Fruit fly (Drosophila melanogaster) whole organism, pupa: Measurements from ENCODE around the gene Bmcp.
A peak's percentile ranks its signal among the peaks of the same experiment; 100 is the strongest.

Experiments
- CG10348 ChIP-seq: fragments of 200-800 bp; sonication (Bioruptor generic); IDR thresholded peaks from 2 replicates; pipeline ENCODE4 v1.3.6; 2022; ENCODE audit warnings: missing biosample characterization, missing genetic modification characterization
- CG12605 ChIP-seq: fragments of 200-800 bp; sonication (Bioruptor generic); IDR thresholded peaks from 2 replicates; pipeline ENCODE4 v1.3.6; 2022; ENCODE audit warnings: missing biosample characterization, missing genetic modification characterization
- CG13204 ChIP-seq: fragments of 200-800 bp; sonication (Bioruptor generic); optimal IDR thresholded peaks from 2 replicates; lab custom pipeline; 2018; ENCODE audit warnings: missing biosample characterization, mild to moderate bottlenecking, missing genetic modification characterization, moderate library complexity
- CG14655 ChIP-seq: fragments of 200-800 bp; sonication (Bioruptor generic); optimal IDR thresholded peaks from 3 replicates; lab custom pipeline; 2017; ENCODE audit warnings: mild to moderate bottlenecking, missing biosample characterization, missing genetic modification reagents, missing genetic modification characterization
- CG15710 ChIP-seq: fragments of 200-800 bp; sonication (Bioruptor generic); optimal IDR thresholded peaks from 2 replicates; lab custom pipeline; 2018; ENCODE audit warnings: missing biosample characterization, mild to moderate bottlenecking, missing genetic modification characterization, moderate library complexity
- CG17806 ChIP-seq: fragments of 200-800 bp; sonication (Bioruptor generic); optimal IDR thresholded peaks from 2 replicates; lab custom pipeline; 2018; ENCODE audit warnings: missing biosample characterization, mild to moderate bottlenecking, missing genetic modification characterization, moderate library complexity
- CG32121 ChIP-seq: fragments of 200-800 bp; sonication (Bioruptor generic); IDR thresholded peaks from 2 replicates; pipeline ENCODE4 v1.3.6; 2022; ENCODE audit warnings: missing biosample characterization, missing genetic modification characterization
- CG34367 ChIP-seq: fragments of 200-800 bp; sonication (Bioruptor generic); optimal IDR thresholded peaks from 2 replicates; lab custom pipeline; 2018; ENCODE audit warnings: missing biosample characterization, mild to moderate bottlenecking, missing genetic modification characterization
- CG4496 ChIP-seq: fragments of 200-800 bp; sonication (Bioruptor generic); IDR thresholded peaks from 3 replicates; pipeline ENCODE4 v1.3.6; 2022; ENCODE audit warnings: missing biosample characterization, missing genetic modification characterization
- CG8159 ChIP-seq: fragments of 200-800 bp; sonication (Bioruptor generic); optimal IDR thresholded peaks from 3 replicates; lab custom pipeline; 2018; ENCODE audit warnings: missing biosample characterization, mild to moderate bottlenecking, missing genetic modification characterization, moderate library complexity
- CG8301 ChIP-seq: fragments of 200-800 bp; sonication (Bioruptor generic); optimal IDR thresholded peaks from 2 replicates; lab custom pipeline; 2018; ENCODE audit warnings: missing biosample characterization, mild to moderate bottlenecking, missing genetic modification characterization
- CG9948 ChIP-seq: fragments of 200-800 bp; sonication (Bioruptor generic); optimal IDR thresholded peaks from 2 replicates; lab custom pipeline; 2018; ENCODE audit warnings: missing biosample characterization, mild to moderate bottlenecking, missing genetic modification characterization, moderate library complexity
- D1 ChIP-seq: fragments of 200-800 bp; sonication (Bioruptor generic); optimal IDR thresholded peaks from 2 replicates; lab custom pipeline; 2018; ENCODE audit warnings: missing biosample characterization, mild to moderate bottlenecking, missing genetic modification characterization, moderate library complexity
- EcR ChIP-seq: fragments of 200-800 bp; sonication (Bioruptor generic); optimal IDR thresholded peaks from 3 replicates; lab custom pipeline; 2019; ENCODE audit warnings: missing biosample characterization, missing genetic modification characterization, mild to moderate bottlenecking, moderate library complexity, missing genetic modification reagents
- Ets98B ChIP-seq: fragments of 200-800 bp; sonication (Bioruptor generic); IDR thresholded peaks from 2 replicates; pipeline ENCODE4 v1.3.6; 2022; ENCODE audit warnings: missing biosample characterization, missing genetic modification characterization
- Pif1A ChIP-seq: fragments of 200-800 bp; sonication (Bioruptor generic); optimal IDR thresholded peaks from 3 replicates; lab custom pipeline; 2016; ENCODE audit warnings: missing biosample characterization, missing genetic modification characterization
- Pif1B ChIP-seq: fragments of 200-800 bp; sonication (Bioruptor generic); optimal IDR thresholded peaks from 3 replicates; lab custom pipeline; 2016; ENCODE audit warnings: missing biosample characterization, missing genetic modification characterization
- Snoo ChIP-seq: fragments of 200-800 bp; sonication (Bioruptor generic); optimal IDR thresholded peaks from 3 replicates; lab custom pipeline; 2017; ENCODE audit warnings: missing biosample characterization, mild to moderate bottlenecking, missing genetic modification characterization, inconsistent platforms
- fd96Ca ChIP-seq: fragments of 200-800 bp; sonication (Bioruptor generic); IDR thresholded peaks from 3 replicates; pipeline ENCODE4 v1.3.6; 2022; ENCODE audit warnings: missing biosample characterization, missing genetic modification characterization
- gl ChIP-seq: fragments of 200-800 bp; sonication (Bioruptor generic); optimal IDR thresholded peaks from 2 replicates; lab custom pipeline; 2018; ENCODE audit warnings: missing biosample characterization, mild to moderate bottlenecking, missing genetic modification characterization
- rn ChIP-seq: fragments of 200-800 bp; sonication (Bioruptor generic); IDR thresholded peaks from 2 replicates; pipeline ENCODE4 v1.3.6; 2022; ENCODE audit warnings: missing biosample characterization, missing genetic modification characterization

Bmcp gene

DNA sequence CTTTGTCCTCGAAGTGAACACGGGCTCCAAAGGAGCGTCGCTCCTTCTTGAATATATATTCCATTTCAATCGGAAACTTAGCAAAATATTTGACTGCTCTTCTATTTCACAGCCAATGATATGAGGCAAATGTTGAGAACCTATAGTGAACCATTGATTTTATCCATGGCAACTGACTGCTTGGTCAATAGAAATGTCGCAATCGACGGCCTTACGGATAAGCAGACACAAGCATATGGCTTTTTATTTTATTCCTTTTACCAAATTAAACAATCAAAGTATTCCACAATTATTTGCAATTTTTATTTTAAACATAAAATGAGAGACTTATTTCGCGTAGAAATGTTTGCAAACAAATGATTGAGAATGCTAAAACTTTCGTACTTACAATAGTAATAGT, 21.6 kb upstream of the Bmcp start, which contains the start of gene Dnai2:
TSS of gene Dnai2 (minus strand) at position 101 of the 400 bp plus-strand sequence.
- TF ChIP-seq CG8301 (tag; lab: Kevin White, UChicago) (no peak), CG14655 (GFP tag; lab: Kevin White, UChicago) (no peak), CG8159 (tag; lab: Kevin White, UChicago) (no peak), CG9948 (tag; lab: Kevin White, UChicago) (no peak), Ets98B (GFP tag; lab: Robert Waterston, UW) (no peak), gl (tag; lab: Kevin White, UChicago) (no peak), CG15710 (tag; lab: Kevin White, UChicago) (no peak), CG34367 (tag; lab: Kevin White, UChicago) (no peak), Snoo (tag; lab: Kevin White, UChicago) (no peak), fd96Ca (GFP tag; lab: Robert Waterston, UW) (no peak)

- TF ChIP-seq CG14655 (GFP tag; lab: Kevin White, UChicago) (peak; percentile 21), CG8301 (tag; lab: Kevin White, UChicago) (peak; percentile 3), fd96Ca (GFP tag; lab: Robert Waterston, UW) (0 out of 3 replicates have a peak, but pooled peaks have one; percentile 6), CG32121 (GFP tag; lab: Robert Waterston, UW) (peak; percentile 52), CG4496 (GFP tag; lab: Robert Waterston, UW) (peak; percentile 45; the same call in 1 of the 3 replicates), Pif1B (GFP tag; lab: Kevin White, UChicago) (no peak), CG9948 (tag; lab: Kevin White, UChicago) (no peak), Ets98B (GFP tag; lab: Robert Waterston, UW) (peak; percentile 45)
Measured at dm6 chr3L:11701649-11702048, 19.1 kb upstream of the Bmcp start.

- no peak for TF ChIP-seq Snoo (tag; lab: Kevin White, UChicago)
- peak; percentile 74 for TF ChIP-seq EcR (GFP tag; lab: Kevin White, UChicago)
Measured at dm6 chr3L:11703579-11703978, 17.2 kb upstream of the Bmcp start.

DNA sequence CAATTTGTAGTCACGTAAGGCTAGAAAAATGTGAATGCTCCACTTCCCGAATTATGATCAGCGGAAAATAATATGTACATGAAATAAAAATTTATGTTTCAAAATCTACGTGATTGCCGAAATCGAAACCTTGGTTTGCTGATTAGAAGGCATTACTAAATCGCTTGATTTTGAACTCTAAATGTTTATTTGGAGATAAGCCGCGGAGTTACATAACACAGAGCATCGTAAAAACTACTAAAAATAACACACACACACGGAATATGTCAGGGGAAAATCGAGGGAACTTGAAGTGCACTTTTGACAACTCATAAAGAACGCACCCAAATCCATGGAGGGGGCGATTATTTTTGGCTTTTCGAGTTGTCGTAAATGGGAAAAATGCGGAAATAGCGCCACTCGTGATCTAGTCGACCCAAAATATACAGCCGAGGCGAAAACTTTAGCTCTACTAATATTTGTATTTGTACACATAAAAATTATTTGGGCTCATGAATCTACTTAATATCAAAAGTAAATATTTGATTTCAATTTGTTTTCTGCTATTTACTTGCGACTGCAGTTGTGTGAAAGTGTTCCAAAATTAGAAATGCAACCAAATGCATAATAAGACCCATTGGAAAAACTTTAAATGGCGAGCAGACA, 15.7 kb upstream of the Bmcp start:
- no peak for TF ChIP-seq CG9948 (tag; lab: Kevin White, UChicago)

DNA sequence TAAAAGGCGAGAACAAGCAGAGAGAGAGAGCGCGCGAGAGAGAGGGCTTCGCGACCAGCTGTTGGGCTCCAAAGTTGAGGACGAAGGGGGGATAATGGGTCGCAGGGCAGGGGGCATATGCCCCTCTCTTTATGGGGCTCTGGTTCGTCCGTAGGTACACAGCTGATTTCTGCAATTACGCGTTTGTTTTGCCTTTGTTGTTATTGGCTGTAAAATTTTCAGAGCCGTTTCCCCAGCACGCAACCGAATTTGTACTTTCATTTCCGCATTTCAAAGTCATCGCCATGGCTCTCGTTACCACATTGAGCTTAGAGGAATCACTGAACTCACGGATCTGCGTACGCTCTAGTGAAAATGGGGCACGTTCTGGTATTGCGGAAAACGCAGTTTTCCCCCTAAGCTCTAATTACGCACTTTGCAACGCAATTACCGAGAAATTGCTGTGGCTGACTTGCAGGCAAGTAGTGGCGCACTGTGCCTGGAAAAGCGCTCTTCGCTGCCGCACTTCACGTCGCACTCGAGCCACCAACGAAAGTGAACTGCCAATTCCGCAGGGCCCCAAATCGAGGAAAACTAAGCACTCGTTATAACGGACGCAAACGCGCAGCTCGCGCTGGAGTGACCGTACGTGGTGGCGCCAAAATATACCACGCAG, 12.6 kb upstream of the Bmcp start, which contains the start of gene CG11658:
TSS of gene CG11658 (minus strand) at position 576 of the 655 bp plus-strand sequence.
- TF ChIP-seq CG10348 (GFP tag; lab: Robert Waterston, UW), result no peak
- TF ChIP-seq EcR (GFP tag; lab: Kevin White, UChicago), result peak; percentile 58
- peak; percentile 52 for TF ChIP-seq gl (tag; lab: Kevin White, UChicago)
- peak; percentile 87 for TF ChIP-seq CG12605 (GFP tag; lab: Robert Waterston, UW)
- TF ChIP-seq CG9948 (tag; lab: Kevin White, UChicago), result no peak
- TF ChIP-seq CG8301 (tag; lab: Kevin White, UChicago), result no peak
- no peak for TF ChIP-seq CG17806 (tag; lab: Kevin White, UChicago)
- TF ChIP-seq CG13204 (GFP tag; lab: Kevin White, UChicago), result peak; percentile 50
- no peak for TF ChIP-seq CG34367 (tag; lab: Kevin White, UChicago)
- no peak for TF ChIP-seq D1 (tag; lab: Kevin White, UChicago)
- no peak for TF ChIP-seq CG8159 (tag; lab: Kevin White, UChicago)
- TF ChIP-seq Snoo (tag; lab: Kevin White, UChicago), result no peak
- no peak for TF ChIP-seq CG14655 (GFP tag; lab: Kevin White, UChicago)
- peak; percentile 48 for TF ChIP-seq Pif1B (GFP tag; lab: Kevin White, UChicago)
- TF ChIP-seq fd96Ca (GFP tag; lab: Robert Waterston, UW), result peak; percentile 37; the same call in 1 of the 3 replicates
- peak; percentile 57 for TF ChIP-seq Ets98B (GFP tag; lab: Robert Waterston, UW)
- TF ChIP-seq rn (GFP tag; lab: Robert Waterston, UW), result no peak
- no peak for TF ChIP-seq CG15710 (tag; lab: Kevin White, UChicago)
- peak; percentile 25 for TF ChIP-seq Pif1A
- peak; percentile 58; the same call in 2 of the 3 replicates for TF ChIP-seq CG4496 (GFP tag; lab: Robert Waterston, UW)
- peak; percentile 42; the same call in 1 of the 2 replicates for TF ChIP-seq CG32121 (GFP tag; lab: Robert Waterston, UW)

DNA sequence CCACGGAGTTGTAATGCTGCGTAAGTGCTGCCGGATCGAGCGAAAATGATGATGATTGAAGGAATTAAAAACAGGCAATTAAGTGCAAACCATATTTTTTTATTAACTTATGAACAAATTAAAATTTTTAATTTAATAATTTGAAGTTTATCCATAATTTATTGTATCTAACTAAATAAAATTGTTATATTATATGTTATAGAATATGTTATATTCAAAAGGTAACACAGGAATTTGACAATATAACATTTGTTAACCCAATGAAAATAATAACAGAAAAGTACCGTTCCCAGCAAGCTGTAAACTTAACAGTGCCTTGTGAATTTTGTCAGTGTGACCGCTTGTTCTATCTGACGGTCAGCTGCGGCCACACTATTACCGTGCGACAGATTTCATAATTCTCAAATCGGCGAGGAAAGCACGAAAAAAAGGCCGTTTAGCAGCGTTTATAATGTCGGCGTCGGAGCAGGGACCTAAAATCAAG, 12.1 kb upstream of the Bmcp start, which contains the start of the genes Ccdc56 and mtTFB1:
TSS of gene Ccdc56 (plus strand) at position 347 of the 484 bp plus-strand sequence.
TSS of gene mtTFB1 (plus strand) at position 347 of the 484 bp plus-strand sequence.
- TF ChIP-seq CG4496 (GFP tag; lab: Robert Waterston, UW) (peak; percentile 47; the same call in 2 of the 3 replicates), rn (GFP tag; lab: Robert Waterston, UW) (no peak)
